Fruit fly (Drosophila melanogaster) whole organism, embryonic: ENCODE measurements around the gene Pig1.

Experiments
- CG30403 ChIP-seq: fragments of 200-800 bp; sonication (Bioruptor generic); optimal IDR thresholded peaks from 3 replicates; lab custom pipeline; 2016; ENCODE audit warnings: missing biosample characterization, missing genetic modification characterization
- CG33213 ChIP-seq: fragments of 200-800 bp; sonication (Bioruptor generic); optimal IDR thresholded peaks from 3 replicates; lab custom pipeline; 2016; ENCODE audit warnings: missing biosample characterization, missing genetic modification characterization
- CG34422 ChIP-seq: fragments of 200-800 bp; sonication (Bioruptor generic); IDR thresholded peaks from 3 replicates; pipeline ENCODE4 v1.3.6; 2022; ENCODE audit warnings: missing biosample characterization, missing genetic modification characterization
- CG5953 ChIP-seq: fragments of 200-800 bp; sonication (Bioruptor generic); IDR thresholded peaks from 2 replicates; pipeline ENCODE4 v1.3.6; 2022; ENCODE audit warnings: missing biosample characterization, missing genetic modification characterization
- CG7745 ChIP-seq: fragments of 200-800 bp; sonication (Bioruptor generic); optimal IDR thresholded peaks from 2 replicates; lab custom pipeline; 2018; ENCODE audit warnings: missing biosample characterization, mild to moderate bottlenecking, missing genetic modification characterization, moderate library complexity
- Hr78 ChIP-seq, 2 experiments: fragments of 200-800 bp in 1 of 2; fragments of >200 bp in 1 of 2; sonication (Bioruptor generic) in 1 of 2; optimal IDR thresholded peaks; 2 replicates each; lab custom pipeline; 2017 to 2019; ENCODE audit warnings: missing biosample characterization in 2 of 2, missing genetic modification characterization in 2 of 2, mild to moderate bottlenecking in 1 of 2, moderate library complexity in 1 of 2
- Mes4 ChIP-seq: fragments of 200-800 bp; sonication (Bioruptor generic); optimal IDR thresholded peaks from 2 replicates; lab custom pipeline; 2016; ENCODE audit warnings: missing biosample characterization, missing genetic modification characterization
- shn ChIP-seq: fragments of 200-800 bp; sonication (Bioruptor generic); optimal IDR thresholded peaks from 3 replicates; lab custom pipeline; 2016; ENCODE audit warnings: missing biosample characterization, missing genetic modification characterization
- sr ChIP-seq: fragments of 200-800 bp; sonication (Bioruptor generic); IDR thresholded peaks from 3 replicates; pipeline ENCODE4 v1.3.6; 2022; ENCODE audit warnings: missing biosample characterization, missing genetic modification characterization

DNA sequence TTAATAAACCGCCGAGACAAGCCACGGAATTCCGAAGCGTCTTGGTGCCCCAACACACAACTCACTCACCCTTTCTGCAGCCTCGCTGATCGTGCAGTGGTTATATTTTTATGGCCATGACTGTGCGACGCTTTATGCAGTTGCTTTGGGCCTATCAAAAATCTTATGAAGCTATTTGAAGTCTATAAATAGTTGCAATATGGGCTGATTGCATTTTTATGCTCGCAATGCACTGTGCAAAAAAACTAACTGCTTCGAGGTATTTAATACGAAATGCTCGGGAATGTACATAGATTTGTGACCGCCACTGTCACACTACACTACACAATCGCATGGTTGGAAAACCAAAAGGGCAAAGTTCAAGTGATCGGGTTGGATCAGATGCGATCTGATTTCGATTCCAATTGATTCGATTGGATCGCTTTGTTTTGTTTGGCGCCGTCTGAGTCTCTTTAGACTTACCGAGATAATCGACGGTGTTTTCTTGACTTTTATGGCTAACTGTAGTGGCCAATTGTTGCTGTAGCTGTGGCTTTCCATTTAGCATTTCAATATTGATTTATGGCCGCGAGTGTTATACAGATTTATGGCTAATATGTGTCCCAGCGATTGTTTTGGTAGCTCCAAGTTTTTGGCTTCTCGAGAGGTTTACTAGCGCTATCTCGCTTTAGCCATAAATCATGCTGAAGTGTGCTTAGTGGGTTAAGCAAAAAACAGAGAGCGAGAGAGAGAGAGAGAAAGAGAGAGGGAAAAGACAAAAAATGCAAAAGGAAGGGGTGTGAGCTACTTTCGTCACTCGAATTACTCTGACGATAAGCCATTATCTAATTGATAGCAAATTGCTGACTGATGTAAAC is 48.6 kb upstream of the Pig1 start:
- TF ChIP-seq CG5953 (GFP tag; lab: Robert Waterston, UW) (no peak), CG33213 (GFP tag; lab: Kevin White, UChicago) (no peak), CG7745 (tag; lab: Kevin White, UChicago) (no peak), shn (GFP tag; lab: Kevin White, UChicago) (no peak), Hr78 (GFP tag; optimal IDR thresholded peaks at IDR 0.05; lab: Kevin White, UChicago) (peak in 1 of 2 experiments; percentile 83), CG30403 (GFP tag; lab: Kevin White, UChicago) (peak; percentile 5), sr (no peak), CG34422 (GFP tag; lab: Robert Waterston, UW) (no peak), Mes4 (GFP tag; lab: Kevin White, UChicago) (no peak)
